Fruit fly (Drosophila melanogaster) whole organism, prepupa: ENCODE results near the gene CG9386.

ENCODE experiments used
- Blimp-1 ChIP-seq: fragments of 200-800 bp; sonication (Bioruptor generic); optimal IDR thresholded peaks from 3 replicates; lab custom pipeline; 2017; ENCODE audit warnings: missing biosample characterization, missing genetic modification characterization, mild to moderate bottlenecking, moderate library complexity, missing genetic modification reagents
- CG10631 ChIP-seq: fragments of 200-800 bp; sonication (Bioruptor generic); optimal IDR thresholded peaks from 2 replicates; lab custom pipeline; 2016; ENCODE audit warnings: missing biosample characterization, missing genetic modification characterization
- CG11294 ChIP-seq: fragments of 200-800 bp; sonication (Bioruptor generic); IDR thresholded peaks from 2 replicates; pipeline ENCODE4 v1.3.6; 2022; ENCODE audit warnings: missing biosample characterization, missing genetic modification characterization
- CG11762 ChIP-seq: fragments of 200-800 bp; sonication (Bioruptor generic); optimal IDR thresholded peaks from 3 replicates; lab custom pipeline; 2016; ENCODE audit warnings: missing biosample characterization, missing genetic modification characterization; ENCODE audit not compliant: insufficient read depth
- CG15336 ChIP-seq: fragments of 200-800 bp; sonication (Bioruptor generic); IDR thresholded peaks from 2 replicates; pipeline ENCODE4 v1.3.6; 2022; ENCODE audit warnings: missing biosample characterization, missing genetic modification characterization
- CG3032 ChIP-seq: fragments of 200-800 bp; optimal IDR thresholded peaks from 2 replicates; lab custom pipeline; 2019; ENCODE audit warnings: missing biosample characterization, mild to moderate bottlenecking, missing genetic modification characterization, moderate library complexity
- CG31627 ChIP-seq: fragments of 200-800 bp; sonication (Bioruptor generic); optimal IDR thresholded peaks from 3 replicates; lab custom pipeline; 2016; ENCODE audit warnings: missing biosample characterization, missing genetic modification characterization
- CG32006 ChIP-seq: fragments of 200-800 bp; sonication (Bioruptor generic); optimal IDR thresholded peaks from 3 replicates; lab custom pipeline; 2017; ENCODE audit warnings: missing biosample characterization, mild to moderate bottlenecking, missing genetic modification characterization
- CG34406 ChIP-seq: fragments of 200-800 bp; sonication (Bioruptor generic); optimal IDR thresholded peaks from 3 replicates; lab custom pipeline; 2016; ENCODE audit warnings: missing biosample characterization, missing genetic modification characterization
- CG3919 ChIP-seq: fragments of 200-800 bp; sonication (Bioruptor generic); optimal IDR thresholded peaks from 3 replicates; lab custom pipeline; 2016; ENCODE audit warnings: missing biosample characterization, missing genetic modification characterization
- CG4318 ChIP-seq: fragments of 200-800 bp; sonication (Bioruptor generic); optimal IDR thresholded peaks from 3 replicates; lab custom pipeline; 2017; ENCODE audit warnings: missing biosample characterization, mild to moderate bottlenecking, missing genetic modification characterization
- CG6163 ChIP-seq: fragments of 200-800 bp; sonication (Bioruptor generic); IDR thresholded peaks from 3 replicates; pipeline ENCODE4 v1.3.6; 2022; ENCODE audit warnings: missing biosample characterization, missing genetic modification characterization
- CG6276 ChIP-seq: fragments of 200-800 bp; sonication (Bioruptor generic); optimal IDR thresholded peaks from 2 replicates; lab custom pipeline; 2017; ENCODE audit warnings: missing biosample characterization, mild to moderate bottlenecking, missing genetic modification characterization
- CG6808 ChIP-seq: fragments of 200-800 bp; sonication (Bioruptor generic); optimal IDR thresholded peaks from 3 replicates; lab custom pipeline; 2017; ENCODE audit warnings: missing biosample characterization, missing genetic modification characterization, mild to moderate bottlenecking, moderate library complexity, missing genetic modification reagents
- CG6854 ChIP-seq: fragments of 200-800 bp; sonication (Bioruptor generic); optimal IDR thresholded peaks from 2 replicates; lab custom pipeline; 2017; ENCODE audit warnings: missing biosample characterization, mild to moderate bottlenecking, missing genetic modification characterization
- CG7368 ChIP-seq: fragments of 200-800 bp; sonication (Bioruptor generic); optimal IDR thresholded peaks from 3 replicates; lab custom pipeline; 2016; ENCODE audit warnings: missing biosample characterization, missing genetic modification characterization
- CG8119 ChIP-seq: fragments of 200-800 bp; sonication (Bioruptor generic); IDR thresholded peaks from 3 replicates; pipeline ENCODE4 v1.3.6; 2022; ENCODE audit warnings: missing biosample characterization, missing genetic modification characterization
- CG8632 ChIP-seq: fragments of 200-800 bp; sonication (Bioruptor generic); optimal IDR thresholded peaks from 3 replicates; lab custom pipeline; 2016; ENCODE audit warnings: missing biosample characterization, missing genetic modification characterization
- CG9139 ChIP-seq: fragments of 200-800 bp; sonication (Bioruptor generic); optimal IDR thresholded peaks from 3 replicates; lab custom pipeline; 2017; ENCODE audit warnings: missing biosample characterization, mild to moderate bottlenecking, missing genetic modification characterization
- Eip75B ChIP-seq: fragments of 200-800 bp; sonication (Bioruptor generic); optimal IDR thresholded peaks from 3 replicates; lab custom pipeline; 2016; ENCODE audit warnings: missing biosample characterization, missing genetic modification characterization
- Eip93F ChIP-seq: fragments of 200-800 bp; sonication (Bioruptor generic); optimal IDR thresholded peaks from 2 replicates; lab custom pipeline; 2016; ENCODE audit warnings: missing biosample characterization, mild to moderate bottlenecking, missing genetic modification characterization
- Ets21C ChIP-seq: fragments of 200-800 bp; sonication (Bioruptor generic); optimal IDR thresholded peaks from 3 replicates; lab custom pipeline; 2016; ENCODE audit warnings: missing biosample characterization, missing genetic modification characterization
- Hr38 ChIP-seq: sonication (Bioruptor generic); optimal IDR thresholded peaks from 2 replicates; lab custom pipeline; 2016; ENCODE audit warnings: missing biosample characterization, missing genetic modification characterization
- Hr39 ChIP-seq: fragments of 200-800 bp; sonication (Bioruptor generic); optimal IDR thresholded peaks from 2 replicates; lab custom pipeline; 2016; ENCODE audit warnings: missing biosample characterization, missing genetic modification characterization
- Lpt ChIP-seq: fragments of 200-800 bp; sonication (Bioruptor generic); optimal IDR thresholded peaks from 3 replicates; lab custom pipeline; 2016; ENCODE audit warnings: missing biosample characterization, missing genetic modification characterization
- OdsH ChIP-seq: fragments of 200-800 bp; sonication (Bioruptor generic); optimal IDR thresholded peaks from 3 replicates; lab custom pipeline; 2016; ENCODE audit warnings: missing biosample characterization, missing genetic modification characterization
- Smox ChIP-seq: fragments of 200-800 bp; sonication (Bioruptor generic); optimal IDR thresholded peaks from 3 replicates; lab custom pipeline; 2016; ENCODE audit warnings: missing biosample characterization, missing genetic modification characterization
- Sox102F ChIP-seq: fragments of 200-800 bp; sonication (Bioruptor generic); optimal IDR thresholded peaks from 2 replicates; lab custom pipeline; 2016; ENCODE audit warnings: missing biosample characterization, mild to moderate bottlenecking, missing genetic modification characterization
- Sox14 ChIP-seq: fragments of 200-800 bp; sonication (Bioruptor generic); optimal IDR thresholded peaks from 3 replicates; lab custom pipeline; 2016; ENCODE audit warnings: missing biosample characterization, missing genetic modification characterization
- Sox15 ChIP-seq: fragments of 200-800 bp; sonication (Bioruptor generic); optimal IDR thresholded peaks from 3 replicates; lab custom pipeline; 2016; ENCODE audit warnings: missing biosample characterization, missing genetic modification characterization
- acj6 ChIP-seq: fragments of 200-800 bp; sonication (Bioruptor generic); optimal IDR thresholded peaks from 3 replicates; lab custom pipeline; 2016; ENCODE audit warnings: missing biosample characterization, missing genetic modification characterization
- cyc ChIP-seq: fragments of 200-800 bp; sonication (Bioruptor generic); optimal IDR thresholded peaks from 3 replicates; lab custom pipeline; 2016; ENCODE audit warnings: missing biosample characterization, missing genetic modification characterization
- dsx ChIP-seq: fragments of 200-800 bp; optimal IDR thresholded peaks from 3 replicates; lab custom pipeline; 2019; ENCODE audit warnings: missing biosample characterization, mild to moderate bottlenecking, missing genetic modification characterization, moderate library complexity; ENCODE audit not compliant: poor library complexity, severe bottlenecking
- eg ChIP-seq: fragments of 200-800 bp; sonication (Bioruptor generic); IDR thresholded peaks from 3 replicates; pipeline ENCODE4 v1.3.6; 2022; ENCODE audit warnings: missing biosample characterization, missing genetic modification characterization
- fd85E ChIP-seq: fragments of 200-800 bp; sonication (Bioruptor generic); optimal IDR thresholded peaks from 3 replicates; lab custom pipeline; 2016; ENCODE audit warnings: missing biosample characterization, missing genetic modification characterization
- fkh ChIP-seq: fragments of 200-800 bp; sonication (Bioruptor generic); optimal IDR thresholded peaks from 3 replicates; lab custom pipeline; 2017; ENCODE audit warnings: missing biosample characterization, mild to moderate bottlenecking, missing genetic modification characterization, moderate library complexity
- lz ChIP-seq: fragments of 200-800 bp; sonication (Bioruptor generic); optimal IDR thresholded peaks from 3 replicates; lab custom pipeline; 2016; ENCODE audit warnings: missing biosample characterization, missing genetic modification characterization
- net ChIP-seq: fragments of 200-800 bp; sonication (Bioruptor generic); optimal IDR thresholded peaks from 3 replicates; lab custom pipeline; 2016; ENCODE audit warnings: missing biosample characterization, missing genetic modification characterization
- pdm3 ChIP-seq: fragments of 200-800 bp; sonication (Bioruptor generic); optimal IDR thresholded peaks from 3 replicates; lab custom pipeline; 2016; ENCODE audit warnings: missing biosample characterization, missing genetic modification characterization
- salr ChIP-seq, 2 experiments: fragments of 200-800 bp; sonication (Bioruptor generic); optimal IDR thresholded peaks; 3 replicates each; lab custom pipeline; 2016 to 2018; ENCODE audit warnings: missing biosample characterization in 2 of 2, missing genetic modification characterization in 2 of 2, mild to moderate bottlenecking in 1 of 2
- ss ChIP-seq, 2 experiments: fragments of 200-800 bp; sonication (Bioruptor generic); optimal IDR thresholded peaks; 2 replicates in 1 of 2; 3 replicates in 1 of 2; lab custom pipeline; 2017 to 2018; ENCODE audit warnings: mild to moderate bottlenecking in 2 of 2, missing biosample characterization in 2 of 2, missing genetic modification characterization in 2 of 2, moderate library complexity in 1 of 2
- svp ChIP-seq: fragments of 200-800 bp; sonication (Bioruptor generic); peaks from one replicate; lab custom pipeline; 2016; ENCODE audit warnings: missing biosample characterization, missing genetic modification characterization
- topi ChIP-seq: fragments of 200-800 bp; sonication (Bioruptor generic); optimal IDR thresholded peaks from 3 replicates; lab custom pipeline; 2016; ENCODE audit warnings: missing biosample characterization, missing genetic modification characterization

CG9386 gene

DNA sequence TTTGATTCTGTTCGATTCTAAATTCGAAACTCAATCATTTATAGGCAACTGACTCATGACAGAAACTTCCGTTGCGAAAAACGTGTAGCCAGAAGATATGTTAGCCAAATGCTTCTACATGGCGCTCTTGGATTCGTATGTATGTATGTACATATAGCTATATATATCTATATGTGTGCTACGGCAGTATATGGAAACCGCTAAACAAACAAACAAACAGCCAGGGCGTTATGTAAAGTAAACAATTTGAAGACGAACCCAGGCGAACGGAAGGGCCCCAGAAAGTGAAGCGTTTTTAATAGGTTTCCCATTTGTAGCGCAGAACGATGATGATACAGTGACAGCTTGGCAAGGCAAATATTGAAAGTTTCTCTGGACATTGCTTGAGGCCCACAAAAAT, 25.3 kb downstream of the CG9386 start:
- TF ChIP-seq fkh (GFP tag; lab: Kevin White, UChicago) = peak; percentile 74
- no peak for TF ChIP-seq Hr39 (GFP tag; lab: Kevin White, UChicago)
- no peak for TF ChIP-seq CG11762 (GFP tag; lab: Kevin White, UChicago)
- no peak for TF ChIP-seq CG10631

DNA sequence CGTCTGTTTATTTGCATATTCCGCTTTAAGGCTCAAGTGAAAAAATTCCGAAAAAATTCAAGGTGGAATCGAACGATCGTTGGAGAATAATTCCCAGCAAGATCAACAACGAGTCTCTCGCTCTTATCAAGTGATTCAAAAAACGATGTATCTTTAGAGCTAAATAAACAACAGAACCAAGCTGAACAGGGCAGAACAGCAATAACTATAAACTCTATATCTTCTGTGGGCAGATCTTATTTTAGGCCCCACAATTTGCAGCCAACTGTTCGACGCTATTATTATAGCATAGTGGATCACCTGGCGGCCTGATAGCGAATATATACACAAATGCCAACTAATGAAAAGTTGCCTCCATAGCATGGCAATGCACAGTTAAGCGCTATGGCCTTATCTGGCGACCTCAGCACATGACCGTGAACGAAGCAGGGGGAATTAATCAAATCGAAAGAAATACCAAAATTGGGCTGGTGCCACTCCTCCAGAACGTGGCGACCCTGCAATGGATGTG, 25.8 kb downstream of the CG9386 start:
- TF ChIP-seq cyc (no peak), CG6276 (GFP tag; lab: Kevin White, UChicago) (no peak), topi (GFP tag; lab: Kevin White, UChicago) (no peak), CG6163 (GFP tag; lab: Robert Waterston, UW) (no peak), dsx (GFP tag; lab: Kevin White, UChicago) (no peak), Hr38 (GFP tag; lab: Kevin White, UChicago) (no peak), fkh (GFP tag; lab: Kevin White, UChicago) (peak; percentile 62), CG10631 (no peak), svp (GFP tag; lab: Kevin White, UChicago) (peak; percentile 50), CG34406 (GFP tag; lab: Kevin White, UChicago) (no peak), eg (GFP tag; lab: Robert Waterston, UW) (no peak), Sox102F (GFP tag; lab: Kevin White, UChicago) (no peak)

DNA sequence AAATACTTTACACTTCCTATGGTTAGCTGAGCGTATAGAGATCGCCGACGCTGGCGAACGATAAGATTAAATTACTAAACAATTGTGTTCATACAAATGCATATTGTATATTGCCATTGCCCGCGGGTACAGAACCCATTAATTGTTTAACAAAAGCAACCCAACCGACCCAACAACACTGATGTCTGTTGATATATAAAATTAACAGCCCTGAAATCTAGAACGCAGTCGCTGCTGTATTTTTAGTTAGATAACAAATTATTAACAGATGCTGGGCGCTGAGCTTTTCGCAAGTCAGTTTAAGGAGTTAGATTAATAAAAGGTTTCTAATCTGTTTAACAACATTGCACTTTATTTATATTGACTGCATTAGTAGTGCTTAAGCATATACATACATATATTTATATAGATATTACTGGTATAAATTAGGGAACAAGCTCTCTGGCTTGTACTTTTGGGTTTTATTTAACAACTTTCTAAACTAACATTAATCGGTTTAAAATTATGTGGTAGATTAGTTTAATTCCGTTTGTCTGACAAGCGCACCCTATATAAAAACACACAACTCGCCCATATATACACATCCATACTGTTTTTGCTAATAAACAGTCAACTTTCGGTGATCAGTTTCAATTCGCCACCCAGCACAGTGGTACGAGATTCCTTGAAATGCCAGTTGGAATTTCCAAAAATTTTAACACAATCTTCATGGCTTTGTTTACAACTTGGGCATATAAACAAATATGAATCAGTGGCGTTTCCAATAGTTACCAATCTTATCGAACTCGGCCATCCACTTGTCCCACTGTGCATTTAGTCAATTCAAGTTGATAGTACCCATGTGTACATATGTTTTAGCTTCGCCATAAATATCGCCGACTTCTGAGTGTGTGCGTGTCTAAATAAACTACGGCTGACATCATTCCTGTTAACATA, 27.0 kb downstream of the CG9386 start:
- TF ChIP-seq Sox102F (GFP tag; lab: Kevin White, UChicago) (no peak), Hr38 (GFP tag; lab: Kevin White, UChicago) (peak; percentile 12), Sox14 (no peak), fd85E (GFP tag; lab: Kevin White, UChicago) (peak; percentile 85), CG11294 (GFP tag; lab: Robert Waterston, UW) (peak; percentile 94), CG3032 (tag; lab: Kevin White, UChicago) (peak; percentile 57), CG8632 (GFP tag; lab: Kevin White, UChicago) (no peak), pdm3 (peak; percentile 84), acj6 (GFP tag; lab: Kevin White, UChicago) (peak; percentile 89), Eip75B (no peak), topi (GFP tag; lab: Kevin White, UChicago) (peak; percentile 91), CG7368 (GFP tag; lab: Kevin White, UChicago) (no peak), CG6854 (peak; percentile 53), lz (GFP tag; lab: Kevin White, UChicago) (peak; percentile 85), Sox15 (GFP tag; lab: Kevin White, UChicago) (peak; percentile 76), net (GFP tag; lab: Kevin White, UChicago) (peak; percentile 88), CG11762 (GFP tag; lab: Kevin White, UChicago) (peak; percentile 88), ss (GFP tag; optimal IDR thresholded peaks at IDR 0.05; lab: Kevin White, UChicago) (no peak), Eip93F (no peak), Hr39 (GFP tag; lab: Kevin White, UChicago) (no peak), CG32006 (GFP tag; lab: Kevin White, UChicago) (no peak), CG6808 (GFP tag; lab: Kevin White, UChicago) (no peak), CG34406 (GFP tag; lab: Kevin White, UChicago) (peak; percentile 80), CG4318 (GFP tag; lab: Kevin White, UChicago) (peak; percentile 68), Blimp-1 (peak; percentile 27), OdsH (GFP tag; lab: Kevin White, UChicago) (peak; percentile 87), Lpt (peak; percentile 76), Ets21C (peak; percentile 77), salr (GFP tag; optimal IDR thresholded peaks at IDR 0.05; lab: Kevin White, UChicago) (peak in 1 of 2 experiments; percentile 55), Smox (GFP tag; lab: Kevin White, UChicago) (no peak), CG6163 (GFP tag; lab: Robert Waterston, UW) (peak; percentile 97), CG15336 (peak; percentile 88), svp (GFP tag; lab: Kevin White, UChicago) (peak; percentile 94), CG31627 (GFP tag; lab: Kevin White, UChicago) (peak; percentile 85), CG8119 (peak; percentile 86), dsx (GFP tag; lab: Kevin White, UChicago) (no peak), CG9139 (GFP tag; lab: Kevin White, UChicago) (no peak), CG3919 (GFP tag; lab: Kevin White, UChicago) (peak; percentile 94)
